Worm (Caenorhabditis elegans) whole organism, midembryonic: Measurements from ENCODE around the gene npp-27.

Experiments
- T22C8.4 ChIP-seq: fragments of 200-800 bp; sonication (Bioruptor generic); IDR thresholded peaks from 2 replicates; pipeline ENCODE4 v1.3.6; 2022; ENCODE audit warnings: missing genetic modification characterization, missing compliant biosample characterization
- flt-1 ChIP-seq: fragments of 200-800 bp; sonication (Bioruptor generic); IDR thresholded peaks from 2 replicates; pipeline ENCODE4 v1.3.6; 2022; ENCODE audit warnings: missing genetic modification characterization, missing compliant biosample characterization
- klf-2 ChIP-seq: fragments of 200-800 bp; sonication (Bioruptor generic); conservative IDR thresholded peaks from 2 replicates; pipeline ENCODE4 v1.3.6; 2022; ENCODE audit warnings: missing genetic modification reagents, missing genetic modification characterization, missing compliant biosample characterization
- ref-1 ChIP-seq: fragments of 200-800 bp; sonication (Bioruptor generic); conservative IDR thresholded peaks from 2 replicates; pipeline ENCODE4 v1.3.6; 2022; ENCODE audit warnings: missing genetic modification reagents, missing genetic modification characterization, missing compliant biosample characterization
- tab-1 ChIP-seq: fragments of 200-800 bp; sonication (Bioruptor generic); IDR thresholded peaks from 2 replicates; pipeline ENCODE4 v1.3.6; 2022; ENCODE audit warnings: missing genetic modification characterization, missing compliant biosample characterization
- ztf-23 ChIP-seq: fragments of 200-800 bp; sonication (Bioruptor generic); IDR thresholded peaks from 2 replicates; pipeline ENCODE4 v1.3.6; 2022; ENCODE audit warnings: missing genetic modification reagents, missing genetic modification characterization, missing compliant biosample characterization
- ztf-29 ChIP-seq: fragments of 200-800 bp; sonication (Bioruptor generic); IDR thresholded peaks from 2 replicates; pipeline ENCODE4 v1.3.6; 2022; ENCODE audit warnings: missing genetic modification reagents, missing genetic modification characterization, missing compliant biosample characterization

DNA sequence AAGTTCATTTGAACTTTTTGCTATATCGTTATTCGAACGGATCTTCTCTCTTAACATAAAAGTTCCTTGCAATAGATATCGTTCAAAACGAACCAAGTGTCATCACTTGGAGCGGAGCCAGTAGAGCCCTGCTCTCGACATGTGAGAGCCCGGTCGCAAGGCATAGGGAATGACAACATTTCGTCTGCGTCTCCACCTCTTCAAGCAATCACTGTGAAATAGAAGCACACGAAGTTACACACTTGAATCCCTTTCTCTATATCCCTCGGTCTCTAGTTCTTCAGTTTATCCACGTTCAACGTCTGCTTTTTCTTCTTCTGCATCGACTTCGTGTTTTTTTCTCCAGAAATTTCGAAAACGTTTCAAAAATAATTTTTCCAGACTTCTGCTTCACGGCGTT, 6.7 kb downstream of the npp-27 start, which contains the start of gene C49H3.6:
- TF ChIP-seq T22C8.4 (GFP tag; lab: Robert Waterston, UW) (no peak), ztf-29 (no peak), flt-1 (GFP tag; lab: Robert Waterston, UW) (no peak), klf-2 (no peak), ref-1 (GFP tag; lab: Robert Waterston, UW) (no peak), ztf-23 (GFP tag; lab: Robert Waterston, UW) (no peak), tab-1 (GFP tag; lab: Robert Waterston, UW) (no peak)
